Worm (Caenorhabditis elegans) whole organism, L2 larva: ENCODE measurements around the gene srt-53.

Experiments used
- elt-3 ChIP-seq: sonication (generic microtip); optimal IDR thresholded peaks from 2 replicates; lab custom pipeline; 2017; ENCODE audit warnings: missing biosample characterization, missing genetic modification characterization

srt-53 gene

ce11 chrV:7891230-7891629 lies 49.0 kb downstream of the srt-53 start, which contains the start of gene F40A3.1:
TSS of gene F40A3.1 (plus strand) at chrV:7891530.
- TF ChIP-seq elt-3 (tag; lab: Kevin White, UChicago) = no peak
